Worm (Caenorhabditis elegans): ENCODE results near the gene H14N18.4.

- TF ChIP-seq lin-15B (tag; optimal IDR thresholded peaks at IDR 0.05) (no peak), lir-3 (tag; optimal IDR thresholded peaks at IDR 0.05; ENCODE audit: poor library complexity) (no peak), ztf-4 (tag; optimal IDR thresholded peaks at IDR 0.05) (no peak), C16A3.4 (tag; optimal IDR thresholded peaks at IDR 0.05) (no peak), F16B12.6 (tag; optimal IDR thresholded peaks at IDR 0.05) (no peak), mep-1 (tag; optimal IDR thresholded peaks at IDR 0.05) (no peak), unc-98 (GFP tag; IDR thresholded peaks at IDR 0.05) (no peak), egl-27 (tag; optimal IDR thresholded peaks at IDR 0.05) (no peak), nhr-77 (tag; optimal IDR thresholded peaks at IDR 0.05) (no peak), lin-13 (GFP tag; optimal IDR thresholded peaks at IDR 0.05) (no peak), zag-1 (tag; optimal IDR thresholded peaks at IDR 0.05) (no peak), rnt-1 (tag; optimal IDR thresholded peaks at IDR 0.05) (no peak)
Measured at ce11 chrV:8902697-8903096, 26.1 kb downstream of the H14N18.4 start, which contains the start of gene frpr-12.

Measured in whole organism, L1 larva.